Worm (Caenorhabditis elegans) whole organism, L4 larva: ENCODE results near the gene B0280.7.

Experiments used
- D1046.2 ChIP-seq: fragments of 200-800 bp; sonication (Bioruptor generic); IDR thresholded peaks from 2 replicates; pipeline ENCODE4 v1.3.6; 2022; ENCODE audit warnings: missing genetic modification characterization, missing compliant biosample characterization
- F26F4.8 ChIP-seq: fragments of 200-800 bp; sonication (Bioruptor generic); conservative IDR thresholded peaks from 2 replicates; pipeline ENCODE4 v1.3.6; 2022; ENCODE audit warnings: missing genetic modification characterization, missing compliant biosample characterization
- F37D6.2 ChIP-seq: sonication (generic microtip); optimal IDR thresholded peaks from 2 replicates; lab custom pipeline; 2016; ENCODE audit warnings: mild to moderate bottlenecking, missing genetic modification characterization, missing compliant biosample characterization
- ZK337.2 ChIP-seq: fragments of 200-800 bp; sonication (Bioruptor generic); IDR thresholded peaks from 2 replicates; pipeline ENCODE4 v1.3.6; 2022; ENCODE audit warnings: missing genetic modification reagents, missing genetic modification characterization, missing compliant biosample characterization
- aha-1 ChIP-seq: fragments of 150-350 bp; peaks from one replicate; lab custom pipeline; 2014; ENCODE audit warnings: missing biosample characterization, missing genetic modification characterization
- cey-2 ChIP-seq: sonication (generic microtip); optimal IDR thresholded peaks from 3 replicates; lab custom pipeline; 2017; ENCODE audit warnings: missing genetic modification characterization, mild to moderate bottlenecking, missing compliant biosample characterization, antibody characterized with exemption, borderline replicate concordance; ENCODE audit not compliant: insufficient read depth
- daf-12 ChIP-seq: fragments of 150-350 bp; optimal IDR thresholded peaks from 2 replicates; lab custom pipeline; 2014; ENCODE audit warnings: missing biosample characterization, missing genetic modification reagents, missing genetic modification characterization
- daf-8 ChIP-seq: fragments of 200-800 bp; sonication (Bioruptor generic); IDR thresholded peaks from 2 replicates; pipeline ENCODE4 v1.3.6; 2022; ENCODE audit warnings: missing genetic modification characterization, missing compliant biosample characterization
- dmd-6 ChIP-seq: fragments of 200-800 bp; sonication (Bioruptor generic); IDR thresholded peaks from 2 replicates; pipeline ENCODE4 v1.3.6; 2022; ENCODE audit warnings: missing genetic modification reagents, missing genetic modification characterization, missing compliant biosample characterization
- dve-1 ChIP-seq: sonication (generic microtip); optimal IDR thresholded peaks from 2 replicates; lab custom pipeline; 2017; ENCODE audit warnings: antibody characterized with exemption, mild to moderate bottlenecking, missing genetic modification characterization, missing compliant biosample characterization; ENCODE audit not compliant: insufficient read depth
- egl-27 ChIP-seq: sonication (generic microtip); optimal IDR thresholded peaks from 3 replicates; lab custom pipeline; 2017; ENCODE audit warnings: missing biosample characterization, missing genetic modification reagents, missing genetic modification characterization
- fos-1 ChIP-seq: fragments of 150-350 bp; optimal IDR thresholded peaks from 2 replicates; lab custom pipeline; 2014; ENCODE audit warnings: missing biosample characterization, missing genetic modification characterization
- gei-8 ChIP-seq: fragments of 200-800 bp; sonication (Bioruptor generic); optimal IDR thresholded peaks from 2 replicates; lab custom pipeline; 2018; ENCODE audit warnings: mild to moderate bottlenecking, missing genetic modification characterization, missing compliant biosample characterization
- jun-1 ChIP-seq: fragments of 150-350 bp; optimal IDR thresholded peaks from 2 replicates; lab custom pipeline; 2014; ENCODE audit warnings: missing biosample characterization, missing genetic modification reagents, missing genetic modification characterization
- lin-1 ChIP-seq: fragments of 200-800 bp; sonication (Bioruptor generic); IDR thresholded peaks from 2 replicates; pipeline ENCODE4 v1.3.6; 2022; ENCODE audit warnings: missing genetic modification reagents, missing genetic modification characterization, missing compliant biosample characterization
- lin-13 ChIP-seq: fragments of 150-350 bp; optimal IDR thresholded peaks from 2 replicates; lab custom pipeline; 2014; ENCODE audit warnings: missing biosample characterization, missing genetic modification reagents, missing genetic modification characterization
- lin-39 ChIP-seq: fragments of 150-350 bp; optimal IDR thresholded peaks from 2 replicates; lab custom pipeline; 2014; ENCODE audit warnings: missing biosample characterization, missing genetic modification reagents, missing genetic modification characterization
- lir-3 ChIP-seq: sonication (generic microtip); optimal IDR thresholded peaks from 2 replicates; lab custom pipeline; 2016; ENCODE audit warnings: mild to moderate bottlenecking, missing genetic modification characterization, missing compliant biosample characterization
- mdl-1 ChIP-seq, 2 experiments: fragments of 150-350 bp in 1 of 2; sonication (generic microtip) in 1 of 2; optimal IDR thresholded peaks; 2 replicates each; lab custom pipeline; 2014 to 2017; ENCODE audit warnings: missing biosample characterization in 2 of 2, missing genetic modification characterization in 2 of 2
- mep-1 ChIP-seq: fragments of 150-350 bp; sonication (generic microtip); optimal IDR thresholded peaks from 3 replicates; lab custom pipeline; 2014; ENCODE audit warnings: missing biosample characterization, missing genetic modification characterization
- mxl-2 ChIP-seq: fragments of 200-800 bp; sonication (Bioruptor generic); conservative IDR thresholded peaks from 2 replicates; pipeline ENCODE4 v1.3.6; 2022; ENCODE audit warnings: missing genetic modification reagents, missing genetic modification characterization, missing compliant biosample characterization
- nhr-111 ChIP-seq: fragments of 200-800 bp; sonication (Bioruptor generic); optimal IDR thresholded peaks from 2 replicates; lab custom pipeline; 2018; ENCODE audit warnings: mild to moderate bottlenecking, missing genetic modification characterization, missing compliant biosample characterization
- nhr-25 ChIP-seq: sonication (generic microtip); optimal IDR thresholded peaks from 2 replicates; lab custom pipeline; 2017; ENCODE audit warnings: missing genetic modification characterization, mild to moderate bottlenecking, missing compliant biosample characterization, antibody characterized with exemption, moderate library complexity, borderline replicate concordance; ENCODE audit not compliant: insufficient read depth
- nhr-28 ChIP-seq: fragments of 150-350 bp; optimal IDR thresholded peaks from 2 replicates; lab custom pipeline; 2014; ENCODE audit warnings: missing biosample characterization, missing genetic modification characterization
- nhr-48 ChIP-seq: sonication (generic microtip); optimal IDR thresholded peaks from 2 replicates; lab custom pipeline; 2016; ENCODE audit warnings: mild to moderate bottlenecking, missing genetic modification characterization, missing compliant biosample characterization
- nhr-6 ChIP-seq: fragments of 150-350 bp; optimal IDR thresholded peaks from 2 replicates; lab custom pipeline; 2014; ENCODE audit warnings: missing biosample characterization, missing genetic modification characterization
- nhr-76 ChIP-seq: fragments of 150-350 bp; optimal IDR thresholded peaks from 2 replicates; lab custom pipeline; 2014; ENCODE audit warnings: missing biosample characterization, missing genetic modification characterization
- rbr-2 ChIP-seq: sonication (generic microtip); optimal IDR thresholded peaks from 2 replicates; lab custom pipeline; 2016; ENCODE audit warnings: missing genotype, missing genetic modification characterization, missing compliant biosample characterization
- set-16 ChIP-seq: fragments of 200-800 bp; sonication (Bioruptor generic); IDR thresholded peaks from 2 replicates; pipeline ENCODE4 v1.3.6; 2022; ENCODE audit warnings: missing genetic modification reagents, missing genetic modification characterization, missing compliant biosample characterization
- skn-1 ChIP-seq: fragments of 150-350 bp; optimal IDR thresholded peaks from 2 replicates; lab custom pipeline; 2014; ENCODE audit warnings: missing biosample characterization, missing genetic modification characterization
- snpc-4 ChIP-seq: fragments of 150-350 bp; optimal IDR thresholded peaks from 2 replicates; lab custom pipeline; 2014; ENCODE audit warnings: missing biosample characterization, missing genetic modification characterization
- tra-1 ChIP-seq: fragments of 200-800 bp; sonication (Bioruptor generic); IDR thresholded peaks from 2 replicates; pipeline ENCODE4 v1.3.6; 2022; ENCODE audit warnings: missing genetic modification reagents, missing genetic modification characterization, missing compliant biosample characterization
- unc-62 ChIP-seq, 3 experiments: fragments of 150-350 bp in 1 of 3; sonication (generic microtip); optimal IDR thresholded peaks in 2 of 3; peaks in 1 of 3; 1 replicate in 1 of 3; 2 replicates in 2 of 3; lab custom pipeline; 2014 to 2017; ENCODE audit warnings: missing biosample characterization in 3 of 3, missing genetic modification characterization in 3 of 3, missing genetic modification reagents in 3 of 3, missing genotype in 1 of 3
- vab-7 ChIP-seq: fragments of 200-800 bp; sonication (Bioruptor generic); IDR thresholded peaks from 2 replicates; pipeline ENCODE4 v1.3.6; 2022; ENCODE audit warnings: missing genetic modification reagents, missing genetic modification characterization, missing compliant biosample characterization
- zag-1 ChIP-seq: fragments of 150-350 bp; optimal IDR thresholded peaks from 2 replicates; lab custom pipeline; 2014; ENCODE audit warnings: missing biosample characterization, missing genetic modification characterization
- zip-2 ChIP-seq: fragments of 150-350 bp; optimal IDR thresholded peaks from 2 replicates; lab custom pipeline; 2014; ENCODE audit warnings: missing biosample characterization, missing genetic modification characterization
- ztf-7 ChIP-seq: fragments of 150-350 bp; optimal IDR thresholded peaks from 2 replicates; lab custom pipeline; 2014; ENCODE audit warnings: missing biosample characterization, missing genetic modification characterization

The B0280.7 gene

ce11 chrIII:7111793-7112192 is at the start of gene B0280.7:
B0280.7 (minus strand) TSS chrIII:7111893.
- TF ChIP-seq fos-1 (tag; lab: Kevin White, UChicago) (no peak), rbr-2 (tag; lab: Kevin White, UChicago) (no peak), lin-1 (GFP tag; lab: Robert Waterston, UW) (no peak), ztf-7 (tag; lab: Kevin White, UChicago) (no peak), snpc-4 (tag; lab: Kevin White, UChicago) (no peak), skn-1 (tag; lab: Kevin White, UChicago) (no peak), cey-2 (tag; lab: Kevin White, UChicago) (no peak), daf-8 (GFP tag; lab: Robert Waterston, UW) (no peak), nhr-25 (tag; lab: Kevin White, UChicago) (no peak), mdl-1 (tag; optimal IDR thresholded peaks at IDR 0.05; lab: Kevin White, UChicago) (no peak), nhr-6 (tag; lab: Kevin White, UChicago) (no peak), F26F4.8 (GFP tag; lab: Robert Waterston, UW) (no peak), D1046.2 (no peak), F37D6.2 (tag; lab: Kevin White, UChicago) (no peak), lir-3 (tag; lab: Kevin White, UChicago) (no peak), daf-12 (tag; lab: Kevin White, UChicago) (no peak)

- no peak for TF ChIP-seq mep-1 (tag; lab: Kevin White, UChicago)
- TF ChIP-seq lin-13 (GFP tag; lab: Kevin White, UChicago): no peak
- TF ChIP-seq nhr-111 (GFP tag; lab: Kevin White, UChicago): no peak
- no peak for TF ChIP-seq ZK337.2
- no peak for TF ChIP-seq unc-62 (GFP tag; optimal IDR thresholded peaks at IDR 0.05 in 1 of 2; lab: Kevin White, UChicago)
- TF ChIP-seq unc-62 (tag; optimal IDR thresholded peaks at IDR 0.05; lab: Kevin White, UChicago): no peak
- TF ChIP-seq lin-39 (tag; lab: Kevin White, UChicago): no peak
- TF ChIP-seq nhr-76 (tag; lab: Kevin White, UChicago): no peak
- TF ChIP-seq zip-2 (tag; lab: Kevin White, UChicago): no peak
- TF ChIP-seq tra-1 (GFP tag; lab: Robert Waterston, UW): no peak
- TF ChIP-seq set-16: no peak
- TF ChIP-seq gei-8: no peak
- no peak for TF ChIP-seq egl-27 (tag; lab: Kevin White, UChicago)
- TF ChIP-seq vab-7 (GFP tag; lab: Robert Waterston, UW): no peak
- TF ChIP-seq dmd-6 (GFP tag; lab: Robert Waterston, UW): no peak
- no peak for TF ChIP-seq lin-1 (GFP tag; lab: Robert Waterston, UW)
- TF ChIP-seq nhr-28 (tag; lab: Kevin White, UChicago): no peak
- TF ChIP-seq dve-1 (tag; lab: Kevin White, UChicago): no peak
- TF ChIP-seq mxl-2: no peak
- TF ChIP-seq nhr-48 (tag; lab: Kevin White, UChicago): no peak
- TF ChIP-seq jun-1 (tag; lab: Kevin White, UChicago): no peak
Measured at ce11 chrIII:7161055-7161454, 49.4 kb upstream of the B0280.7 start, which contains the start of gene rnp-7. rnp-7 (minus strand) TSS chrIII:7161155.

- peak; percentile 66 for TF ChIP-seq aha-1 (tag; lab: Kevin White, UChicago)
- TF ChIP-seq zag-1 (tag; lab: Kevin White, UChicago): no peak
- no peak for TF ChIP-seq lir-3 (tag; lab: Kevin White, UChicago)
- TF ChIP-seq F26F4.8 (GFP tag; lab: Robert Waterston, UW): no peak
- TF ChIP-seq unc-62 (GFP tag; optimal IDR thresholded peaks at IDR 0.05 in 1 of 2; lab: Kevin White, UChicago): peak in 1 of 2 experiments; percentile 64
- TF ChIP-seq unc-62 (tag; optimal IDR thresholded peaks at IDR 0.05; lab: Kevin White, UChicago): no peak
Measured at ce11 chrIII:7159246-7159645, 47.6 kb upstream of the B0280.7 start.
